Worm (Caenorhabditis elegans) whole organism, young adult: ENCODE results near the gene nhr-178.

Experiments used
- C06A6.2 ChIP-seq: fragments of 200-800 bp; sonication (Bioruptor generic); conservative IDR thresholded peaks from 2 replicates; pipeline ENCODE4 v1.3.6; 2022; ENCODE audit warnings: missing genetic modification characterization, missing compliant biosample characterization
- C17E4.6 ChIP-seq: fragments of 200-800 bp; sonication (Bioruptor generic); IDR thresholded peaks from 2 replicates; pipeline ENCODE4 v1.3.6; 2022; ENCODE audit warnings: missing genetic modification reagents, missing genetic modification characterization, missing compliant biosample characterization
- F37B4.10 ChIP-seq: fragments of 200-800 bp; sonication (Bioruptor generic); IDR thresholded peaks from 2 replicates; pipeline ENCODE4 v1.3.6; 2022; ENCODE audit warnings: missing genetic modification characterization, missing compliant biosample characterization
- F49E8.2 ChIP-seq: sonication (generic microtip); optimal IDR thresholded peaks from 3 replicates; lab custom pipeline; 2017; ENCODE audit warnings: missing genetic modification characterization, mild to moderate bottlenecking, missing compliant biosample characterization, antibody characterized with exemption, moderate library complexity; ENCODE audit not compliant: insufficient read depth
- T26A5.8 ChIP-seq: sonication (generic microtip); optimal IDR thresholded peaks from 2 replicates; lab custom pipeline; 2016; ENCODE audit warnings: missing genetic modification characterization, missing compliant biosample characterization
- Y95B8A.8 ChIP-seq: fragments of 200-800 bp; sonication (Bioruptor generic); IDR thresholded peaks from 2 replicates; pipeline ENCODE4 v1.3.6; 2022; ENCODE audit warnings: missing genetic modification reagents, missing genetic modification characterization, missing compliant biosample characterization
- ama-1 ChIP-seq, 3 experiments: fragments of 150-350 bp in 1 of 3; sonication (generic microtip) in 2 of 3; optimal IDR thresholded peaks; 2 replicates each; lab custom pipeline; 2014 to 2018; ENCODE audit warnings: missing biosample characterization in 2 of 3, missing genetic modification characterization in 2 of 3, missing genetic modification reagents in 2 of 3
- aptf-2 ChIP-seq: fragments of 200-800 bp; sonication (Bioruptor generic); conservative IDR thresholded peaks from 2 replicates; pipeline ENCODE4 v1.3.6; 2022; ENCODE audit warnings: missing genetic modification reagents, missing genetic modification characterization, missing compliant biosample characterization
- aptf-3 ChIP-seq: fragments of 200-800 bp; sonication (Bioruptor generic); IDR thresholded peaks from 2 replicates; pipeline ENCODE4 v1.3.6; 2022; ENCODE audit warnings: missing genetic modification characterization, missing compliant biosample characterization
- attf-3 ChIP-seq: fragments of 200-800 bp; sonication (Bioruptor generic); conservative IDR thresholded peaks from 2 replicates; pipeline ENCODE4 v1.3.6; 2022; ENCODE audit warnings: missing genetic modification reagents, missing genetic modification characterization, missing compliant biosample characterization
- attf-6 ChIP-seq: fragments of 200-800 bp; sonication (Bioruptor generic); IDR thresholded peaks from 2 replicates; pipeline ENCODE4 v1.3.6; 2022; ENCODE audit warnings: missing genetic modification reagents, missing genetic modification characterization, missing compliant biosample characterization
- cebp-1 ChIP-seq, 2 experiments: fragments of 200-800 bp in 1 of 2; sonication (Bioruptor generic) in 1 of 2; sonication (generic microtip) in 1 of 2; IDR thresholded peaks in 1 of 2; optimal IDR thresholded peaks in 1 of 2; 2 replicates each; pipeline versions ENCODE4 v1.3.6 to Lab custom; 2017 to 2022; ENCODE audit warnings: missing compliant biosample characterization in 2 of 2, missing genetic modification characterization in 2 of 2, mild to moderate bottlenecking in 1 of 2, missing genetic modification reagents in 1 of 2, moderate library complexity in 1 of 2
- cebp-2 ChIP-seq: fragments of 200-800 bp; sonication (Bioruptor generic); IDR thresholded peaks from 2 replicates; pipeline ENCODE4 v1.3.6; 2022; ENCODE audit warnings: missing genetic modification characterization, missing compliant biosample characterization
- ceh-27 ChIP-seq: fragments of 200-800 bp; sonication (Bioruptor generic); optimal IDR thresholded peaks from 2 replicates; lab custom pipeline; 2018; ENCODE audit warnings: mild to moderate bottlenecking, missing genetic modification characterization, moderate library complexity, missing compliant biosample characterization
- ceh-40 ChIP-seq: fragments of 200-800 bp; sonication (Bioruptor generic); IDR thresholded peaks from 2 replicates; pipeline ENCODE4 v1.3.6; 2022; ENCODE audit warnings: missing genetic modification characterization, missing compliant biosample characterization
- ceh-58 ChIP-seq: fragments of 200-800 bp; sonication (Bioruptor generic); IDR thresholded peaks from 2 replicates; pipeline ENCODE4 v1.3.6; 2022; ENCODE audit warnings: missing genetic modification characterization, missing compliant biosample characterization
- ceh-79 ChIP-seq: sonication (generic microtip); optimal IDR thresholded peaks from 2 replicates; lab custom pipeline; 2017; ENCODE audit warnings: mild to moderate bottlenecking, missing genetic modification characterization, missing compliant biosample characterization
- dpl-1 ChIP-seq: fragments of 150-350 bp; optimal IDR thresholded peaks from 2 replicates; lab custom pipeline; 2014; ENCODE audit warnings: missing biosample characterization, missing genetic modification reagents, missing genetic modification characterization
- egl-18 ChIP-seq: fragments of 200-800 bp; sonication (Bioruptor generic); IDR thresholded peaks from 2 replicates; pipeline ENCODE4 v1.3.6; 2022; ENCODE audit warnings: missing genetic modification reagents, missing genetic modification characterization, missing compliant biosample characterization
- hrde-1 ChIP-seq: sonication (generic microtip); optimal IDR thresholded peaks from 2 replicates; lab custom pipeline; 2016; ENCODE audit warnings: missing genetic modification characterization, mild to moderate bottlenecking, missing compliant biosample characterization, moderate library complexity, missing genotype, missing genetic modification reagents, borderline replicate concordance
- lag-1 ChIP-seq: fragments of 200-800 bp; sonication (Bioruptor generic); IDR thresholded peaks from 2 replicates; pipeline ENCODE4 v1.3.6; 2022; ENCODE audit warnings: missing genetic modification reagents, missing genetic modification characterization, missing compliant biosample characterization
- lin-35 ChIP-seq, 3 experiments: fragments of 150-350 bp in 2 of 3; sonication (generic microtip) in 1 of 3; optimal IDR thresholded peaks; 2 replicates each; lab custom pipeline; 2014 to 2018; ENCODE audit warnings: missing biosample characterization in 3 of 3, missing genetic modification characterization in 3 of 3, missing genetic modification reagents in 3 of 3
- lin-40 ChIP-seq: sonication (generic microtip); optimal IDR thresholded peaks from 2 replicates; lab custom pipeline; 2016; ENCODE audit warnings: missing genetic modification characterization, mild to moderate bottlenecking, missing compliant biosample characterization, missing genotype, missing genetic modification reagents
- lir-1 ChIP-seq: fragments of 200-800 bp; sonication (Bioruptor generic); conservative IDR thresholded peaks from 2 replicates; pipeline ENCODE4 v1.3.6; 2022; ENCODE audit warnings: missing genetic modification reagents, missing genetic modification characterization, missing compliant biosample characterization
- madf-6 ChIP-seq: fragments of 200-800 bp; sonication (Bioruptor generic); IDR thresholded peaks from 2 replicates; pipeline ENCODE4 v1.3.6; 2022; ENCODE audit warnings: missing genetic modification reagents, missing genetic modification characterization, missing compliant biosample characterization
- mxl-1 ChIP-seq: sonication (generic microtip); optimal IDR thresholded peaks from 2 replicates; lab custom pipeline; 2016; ENCODE audit warnings: missing genetic modification characterization, missing compliant biosample characterization
- pbrm-1 ChIP-seq: fragments of 200-800 bp; sonication (Bioruptor generic); IDR thresholded peaks from 2 replicates; pipeline ENCODE4 v1.3.6; 2022; ENCODE audit warnings: missing genetic modification reagents, missing genetic modification characterization, missing compliant biosample characterization
- pha-4 ChIP-seq: fragments of 150-350 bp; sonication (generic microtip); optimal IDR thresholded peaks from 2 replicates; lab custom pipeline; 2014; ENCODE audit warnings: missing biosample characterization, missing genetic modification reagents, missing genetic modification characterization
- rec-8 ChIP-seq, 2 experiments: sonication (generic microtip); optimal IDR thresholded peaks; 2 replicates each; lab custom pipeline; 2016; ENCODE audit warnings: mild to moderate bottlenecking in 2 of 2, missing genetic modification characterization in 2 of 2, missing genetic modification reagents in 2 of 2, missing genotype in 2 of 2, missing biosample characterization in 1 of 2, missing compliant biosample characterization in 1 of 2, moderate library complexity in 1 of 2
- repo-1 ChIP-seq: sonication (generic microtip); optimal IDR thresholded peaks from 2 replicates; lab custom pipeline; 2017; ENCODE audit warnings: mild to moderate bottlenecking, missing genetic modification characterization, missing compliant biosample characterization
- zfh-2 ChIP-seq: fragments of 200-800 bp; sonication (Bioruptor generic); conservative IDR thresholded peaks from 2 replicates; pipeline ENCODE4 v1.3.6; 2022; ENCODE audit warnings: missing genetic modification reagents, missing genetic modification characterization, missing compliant biosample characterization

The nhr-178 gene

ce11 chrV:1577092-1577709, 30.6 kb downstream of the nhr-178 start:
- TF ChIP-seq rec-8 (tag; optimal IDR thresholded peaks at IDR 0.05; lab: Kevin White, UChicago) = no peak
- 0 out of 2 replicates have a peak, but pooled peaks have one; percentile 26 for TF ChIP-seq zfh-2
- TF ChIP-seq, all 124 proteins: peak for 1

ce11 chrV:1575493-1576084, 32.2 kb downstream of the nhr-178 start:
- TF ChIP-seq pha-4 (no peak), aptf-2 (GFP tag; lab: Robert Waterston, UW) (no peak), C06A6.2 (no peak), repo-1 (tag; lab: Kevin White, UChicago) (no peak), ceh-58 (GFP tag; lab: Robert Waterston, UW) (no peak), hrde-1 (tag; lab: Kevin White, UChicago) (no peak), lir-1 (GFP tag; lab: Robert Waterston, UW) (no peak), aptf-3 (GFP tag; lab: Robert Waterston, UW) (no peak), lin-35 (GFP tag; optimal IDR thresholded peaks at IDR 0.05; lab: Kevin White, UChicago) (no peak), Y95B8A.8 (GFP tag; lab: Robert Waterston, UW) (no peak), T26A5.8 (tag; lab: Kevin White, UChicago) (no peak), ceh-27 (GFP tag; lab: Kevin White, UChicago) (no peak), egl-18 (GFP tag; lab: Robert Waterston, UW) (no peak), cebp-2 (GFP tag; lab: Robert Waterston, UW) (no peak), ama-1 (optimal IDR thresholded peaks at IDR 0.05; lab: Kevin White, UChicago) (no peak), ama-1 (GFP tag; optimal IDR thresholded peaks at IDR 0.05; lab: Kevin White, UChicago) (no peak), pbrm-1 (no peak), cebp-1 (GFP tag; IDR thresholded peaks at IDR 0.05; lab: Robert Waterston, UW) (no peak), cebp-1 (tag; optimal IDR thresholded peaks at IDR 0.05; lab: Kevin White, UChicago) (no peak)

ce11 chrV:1574599-1574998, 33.2 kb downstream of the nhr-178 start:
- no peak for TF ChIP-seq attf-6 (GFP tag; lab: Robert Waterston, UW)
- TF ChIP-seq rec-8 (tag; optimal IDR thresholded peaks at IDR 0.05; lab: Kevin White, UChicago) = no peak
- TF ChIP-seq, all 124 proteins: peak for 0

ce11 chrV:1572585-1572984, 35.2 kb downstream of the nhr-178 start:
- TF ChIP-seq attf-3 (GFP tag; lab: Robert Waterston, UW) (no peak), F37B4.10 (no peak), madf-6 (GFP tag; lab: Robert Waterston, UW) (no peak), lin-40 (tag; lab: Kevin White, UChicago) (no peak), ceh-79 (tag; lab: Kevin White, UChicago) (no peak), dpl-1 (GFP tag; lab: Kevin White, UChicago) (no peak), lag-1 (GFP tag; lab: Robert Waterston, UW) (no peak), C17E4.6 (no peak), mxl-1 (tag; lab: Kevin White, UChicago) (no peak), F49E8.2 (tag; lab: Kevin White, UChicago) (no peak), ceh-40 (GFP tag; lab: Robert Waterston, UW) (no peak)
